Worm (Caenorhabditis elegans) whole organism, mixed stage, embryonic: ENCODE data around the gene F17C11.4.

Experiments
- M03D4.4 ChIP-seq: sonication (generic microtip); optimal IDR thresholded peaks from 2 replicates; lab custom pipeline; 2017; ENCODE audit warnings: mild to moderate bottlenecking, missing genetic modification characterization, missing compliant biosample characterization
- bed-3 ChIP-seq: fragments of 200-800 bp; sonication (Bioruptor generic); optimal IDR thresholded peaks from 3 replicates; lab custom pipeline; 2018; ENCODE audit warnings: mild to moderate bottlenecking, missing genetic modification characterization, moderate library complexity, missing compliant biosample characterization
- blmp-1 ChIP-seq: fragments of 150-350 bp; optimal IDR thresholded peaks from 2 replicates; lab custom pipeline; 2014; ENCODE audit warnings: missing biosample characterization, missing genetic modification characterization
- ceh-39 ChIP-seq: fragments of 150-350 bp; optimal IDR thresholded peaks from 2 replicates; lab custom pipeline; 2014; ENCODE audit warnings: missing biosample characterization, missing genetic modification characterization
- ceh-83 ChIP-seq: fragments of 200-800 bp; sonication (Bioruptor generic); optimal IDR thresholded peaks from 2 replicates; lab custom pipeline; 2018; ENCODE audit warnings: mild to moderate bottlenecking, missing genetic modification characterization, missing compliant biosample characterization
- ces-1 ChIP-seq: fragments of 150-350 bp; optimal IDR thresholded peaks from 2 replicates; lab custom pipeline; 2014; ENCODE audit warnings: missing biosample characterization, missing genetic modification reagents, missing genetic modification characterization
- cnd-1 ChIP-seq: fragments of 200-800 bp; sonication (Bioruptor generic); optimal IDR thresholded peaks from 2 replicates; lab custom pipeline; 2018; ENCODE audit warnings: mild to moderate bottlenecking, missing genetic modification characterization, missing compliant biosample characterization
- drap-1 ChIP-seq: fragments of 200-800 bp; sonication (Bioruptor generic); optimal IDR thresholded peaks from 3 replicates; lab custom pipeline; 2018; ENCODE audit warnings: mild to moderate bottlenecking, missing genetic modification characterization, missing compliant biosample characterization
- elt-1 ChIP-seq: sonication (generic microtip); optimal IDR thresholded peaks from 2 replicates; lab custom pipeline; 2017; ENCODE audit warnings: missing genetic modification characterization, mild to moderate bottlenecking, missing compliant biosample characterization, antibody characterized with exemption, moderate library complexity, borderline replicate concordance; ENCODE audit not compliant: insufficient read depth
- flh-1 ChIP-seq: fragments of 200-800 bp; sonication (Bioruptor generic); optimal IDR thresholded peaks from 2 replicates; lab custom pipeline; 2018; ENCODE audit warnings: mild to moderate bottlenecking, missing genetic modification characterization, moderate library complexity, missing compliant biosample characterization
- ham-2 ChIP-seq: fragments of 200-800 bp; sonication (Bioruptor generic); optimal IDR thresholded peaks from 2 replicates; lab custom pipeline; 2018; ENCODE audit warnings: mild to moderate bottlenecking, missing genetic modification characterization, missing compliant biosample characterization
- hlh-1 ChIP-seq: fragments of 150-350 bp; optimal IDR thresholded peaks from 2 replicates; lab custom pipeline; 2014; ENCODE audit warnings: missing biosample characterization, missing genetic modification reagents, missing genetic modification characterization
- lin-13 ChIP-seq: fragments of 150-350 bp; optimal IDR thresholded peaks from 2 replicates; lab custom pipeline; 2014; ENCODE audit warnings: missing biosample characterization, missing genetic modification characterization
- lin-32 ChIP-seq: fragments of 200-800 bp; sonication (Bioruptor generic); optimal IDR thresholded peaks from 2 replicates; lab custom pipeline; 2018; ENCODE audit warnings: mild to moderate bottlenecking, missing genetic modification characterization, missing compliant biosample characterization
- lsy-2 ChIP-seq: fragments of 150-350 bp; optimal IDR thresholded peaks from 2 replicates; lab custom pipeline; 2014; ENCODE audit warnings: missing biosample characterization, missing genetic modification characterization
- mab-5 ChIP-seq: fragments of 150-350 bp; optimal IDR thresholded peaks from 2 replicates; lab custom pipeline; 2014; ENCODE audit warnings: missing biosample characterization, missing genetic modification characterization
- mep-1 ChIP-seq: fragments of 150-350 bp; optimal IDR thresholded peaks from 2 replicates; lab custom pipeline; 2017; ENCODE audit warnings: missing biosample characterization, missing genetic modification reagents, missing genetic modification characterization, inconsistent platforms
- mls-2 ChIP-seq: sonication (generic microtip); optimal IDR thresholded peaks from 2 replicates; lab custom pipeline; 2016; ENCODE audit warnings: mild to moderate bottlenecking, missing genetic modification characterization, moderate library complexity, missing compliant biosample characterization
- nhr-12 ChIP-seq: fragments of 150-350 bp; optimal IDR thresholded peaks from 2 replicates; lab custom pipeline; 2014; ENCODE audit warnings: missing biosample characterization, missing genetic modification characterization
- nhr-2 ChIP-seq: fragments of 150-350 bp; optimal IDR thresholded peaks from 2 replicates; lab custom pipeline; 2014; ENCODE audit warnings: missing biosample characterization, missing genetic modification characterization
- nhr-28 ChIP-seq: fragments of 150-350 bp; optimal IDR thresholded peaks from 2 replicates; lab custom pipeline; 2014; ENCODE audit warnings: missing biosample characterization, missing genetic modification characterization
- nhr-76 ChIP-seq: sonication (generic microtip); optimal IDR thresholded peaks from 2 replicates; lab custom pipeline; 2017; ENCODE audit warnings: missing biosample characterization, missing genetic modification characterization
- pha-4 ChIP-seq: fragments of 150-350 bp; optimal IDR thresholded peaks from 2 replicates; lab custom pipeline; 2018; ENCODE audit warnings: missing biosample characterization, missing genetic modification reagents, missing genetic modification characterization
- sem-2 ChIP-seq: fragments of 200-800 bp; sonication (Bioruptor generic); optimal IDR thresholded peaks from 2 replicates; lab custom pipeline; 2018; ENCODE audit warnings: mild to moderate bottlenecking, missing genetic modification characterization, missing compliant biosample characterization
- sptf-1 ChIP-seq: sonication (generic microtip); optimal IDR thresholded peaks from 2 replicates; lab custom pipeline; 2017; ENCODE audit warnings: mild to moderate bottlenecking, missing genetic modification characterization, moderate library complexity, missing compliant biosample characterization
- tbx-8 ChIP-seq: fragments of 200-800 bp; sonication (Bioruptor generic); optimal IDR thresholded peaks from 2 replicates; lab custom pipeline; 2018; ENCODE audit warnings: mild to moderate bottlenecking, missing genetic modification characterization, moderate library complexity, missing compliant biosample characterization
- unc-120 ChIP-seq: sonication (generic microtip); optimal IDR thresholded peaks from 2 replicates; lab custom pipeline; 2017; ENCODE audit warnings: missing genetic modification characterization, missing compliant biosample characterization; ENCODE audit not compliant: poor library complexity, severe bottlenecking
- unc-39 ChIP-seq: fragments of 150-350 bp; optimal IDR thresholded peaks from 2 replicates; lab custom pipeline; 2014; ENCODE audit warnings: missing biosample characterization, missing genetic modification characterization
- unc-62 ChIP-seq: fragments of 150-350 bp; optimal IDR thresholded peaks from 2 replicates; lab custom pipeline; 2014; ENCODE audit warnings: missing biosample characterization, missing genetic modification reagents, missing genetic modification characterization
- ztf-11 ChIP-seq: fragments of 150-350 bp; optimal IDR thresholded peaks from 2 replicates; lab custom pipeline; 2014; ENCODE audit warnings: missing biosample characterization, missing genetic modification characterization

F17C11.4 gene

ce11 chrV:10955681-10956476, 4.2 kb downstream of the F17C11.4 start, which contains the start of gene F17C11.13:
Gene F17C11.13, plus strand, starts transcription at chrV:10955923.
- TF ChIP-seq unc-39 (tag; lab: Kevin White, UChicago) (no peak), elt-1 (tag; lab: Kevin White, UChicago) (no peak), cnd-1 (tag; lab: Kevin White, UChicago) (no peak), ceh-83 (GFP tag; lab: Kevin White, UChicago) (no peak), pha-4 (tag; lab: Kevin White, UChicago) (no peak), M03D4.4 (tag; lab: Kevin White, UChicago) (no peak)
- TF ChIP-seq, all 35 proteins: peak for 0

- TF ChIP-seq nhr-12 (no peak), nhr-76 (no peak), lin-13 (tag; lab: Kevin White, UChicago) (no peak), ceh-39 (tag; lab: Kevin White, UChicago) (no peak), sem-2 (GFP tag; lab: Kevin White, UChicago) (no peak), unc-62 (GFP tag; lab: Kevin White, UChicago) (no peak), drap-1 (GFP tag; lab: Kevin White, UChicago) (no peak), bed-3 (GFP tag; lab: Kevin White, UChicago) (no peak), ztf-11 (tag; lab: Kevin White, UChicago) (no peak), elt-1 (tag; lab: Kevin White, UChicago) (no peak), lin-32 (no peak), mab-5 (no peak), pha-4 (tag; lab: Kevin White, UChicago) (no peak), ceh-83 (GFP tag; lab: Kevin White, UChicago) (no peak)
These were observed 6.8 kb downstream of the F17C11.4 start, which contains the start of gene pigt-1 for ce11 chrV:10958322-10958900. Gene pigt-1, minus strand, starts transcription at chrV:10958821.

ce11 chrV:10960544-10960943, 8.9 kb downstream of the F17C11.4 start, which contains the start of gene vps-36:
Gene vps-36, minus strand, starts transcription at chrV:10960669.
- TF ChIP-seq nhr-2 (tag; lab: Kevin White, UChicago) (no peak), lsy-2 (tag; lab: Kevin White, UChicago) (no peak), lin-13 (tag; lab: Kevin White, UChicago) (no peak), tbx-8 (no peak), mep-1 (no peak), ham-2 (GFP tag; lab: Kevin White, UChicago) (no peak), lin-32 (no peak), unc-62 (GFP tag; lab: Kevin White, UChicago) (no peak), bed-3 (GFP tag; lab: Kevin White, UChicago) (no peak), nhr-76 (no peak), ztf-11 (tag; lab: Kevin White, UChicago) (no peak), nhr-28 (tag; lab: Kevin White, UChicago) (no peak), sem-2 (GFP tag; lab: Kevin White, UChicago) (no peak), cnd-1 (tag; lab: Kevin White, UChicago) (no peak), blmp-1 (tag; lab: Kevin White, UChicago) (no peak), flh-1 (GFP tag; lab: Kevin White, UChicago) (no peak), nhr-12 (no peak)

DNA sequence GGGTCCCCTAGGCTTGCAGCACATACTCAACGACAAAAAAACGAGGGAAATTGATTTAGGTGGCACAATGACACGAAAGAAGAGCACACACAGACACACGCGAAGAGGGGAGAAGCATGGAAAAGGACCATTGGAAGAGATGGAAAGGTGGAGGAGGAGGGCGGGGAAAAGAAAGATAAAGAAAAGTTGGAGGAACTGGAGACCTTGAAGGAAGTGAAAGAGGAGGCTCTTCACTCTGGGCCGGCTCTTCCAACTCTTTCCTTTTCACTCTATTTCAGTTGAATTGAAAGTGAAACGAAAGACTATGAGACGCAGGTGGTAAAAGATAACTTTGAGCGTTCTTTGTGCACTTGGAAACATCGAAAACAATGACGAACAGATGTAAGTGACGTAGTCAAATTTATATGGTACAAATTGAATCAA, 9.8 kb downstream of the F17C11.4 start:
- peak; percentile 80 for TF ChIP-seq ces-1 (GFP tag; lab: Kevin White, UChicago)
- no peak for TF ChIP-seq mep-1
- no peak for TF ChIP-seq lin-13 (tag; lab: Kevin White, UChicago)
- no peak for TF ChIP-seq sem-2 (GFP tag; lab: Kevin White, UChicago)
- TF ChIP-seq hlh-1 (tag; lab: Kevin White, UChicago), result no peak
- TF ChIP-seq lsy-2 (tag; lab: Kevin White, UChicago), result no peak
- peak; percentile 24 for TF ChIP-seq mls-2 (tag; lab: Kevin White, UChicago)
- TF ChIP-seq sptf-1 (tag; lab: Kevin White, UChicago), result peak; percentile 26
- TF ChIP-seq unc-120 (tag; lab: Kevin White, UChicago), result peak; percentile 88
- no peak for TF ChIP-seq mab-5
- TF ChIP-seq tbx-8, result no peak
- TF ChIP-seq ztf-11 (tag; lab: Kevin White, UChicago), result no peak
- peak; percentile 43 for TF ChIP-seq drap-1 (GFP tag; lab: Kevin White, UChicago)
